Worm (Caenorhabditis elegans): ENCODE measurements around the gene srz-63.
"Not testable (repeated sequence)": the region's sequence is repeated elsewhere in the genome, so short reads cannot be mapped to it uniquely, and the experiment has no call there.

DNA sequence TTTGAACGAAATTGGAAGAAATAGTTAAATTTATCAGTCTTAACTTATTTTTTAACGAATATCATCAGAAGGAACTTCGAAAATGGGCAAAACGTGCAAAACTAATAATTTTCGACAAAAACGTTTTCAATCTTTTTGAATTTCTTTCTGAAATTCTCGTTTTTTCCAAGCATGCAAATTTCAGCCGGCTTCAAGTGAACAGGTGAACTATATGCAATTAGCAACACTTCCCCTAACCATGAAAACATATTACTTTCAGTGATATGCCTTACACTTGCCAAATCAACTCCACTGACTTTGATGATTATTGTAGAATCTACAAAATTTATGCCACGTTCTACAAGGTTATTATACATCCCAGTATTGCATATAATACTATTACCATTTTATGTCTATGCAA is at the start of gene srz-63:
- not testable (repeated sequence) for TF ChIP-seq ham-2 (GFP tag; optimal IDR thresholded peaks at IDR 0.05); nhr-237 (tag; optimal IDR thresholded peaks at IDR 0.05); mep-1 (tag; optimal IDR thresholded peaks at IDR 0.05); lsy-2 (tag; optimal IDR thresholded peaks at IDR 0.05); elt-3 (tag; optimal IDR thresholded peaks at IDR 0.05); ceh-43 (GFP tag; optimal IDR thresholded peaks at IDR 0.05); lin-13 (tag; optimal IDR thresholded peaks at IDR 0.05); blmp-1 (tag; optimal IDR thresholded peaks at IDR 0.05); cnd-1 (tag; optimal IDR thresholded peaks at IDR 0.05); unc-39 (tag; optimal IDR thresholded peaks at IDR 0.05); nhr-76 (tag; optimal IDR thresholded peaks at IDR 0.05)

Measured in whole organism, mixed stage, embryonic.